Worm (Caenorhabditis elegans) whole organism, L1 larva: ENCODE measurements around the gene T10C6.6.

Experiments
- C04F5.9 ChIP-seq: sonication (generic microtip); optimal IDR thresholded peaks from 2 replicates; lab custom pipeline; 2016; ENCODE audit warnings: missing genetic modification characterization, missing compliant biosample characterization
- C16A3.4 ChIP-seq: fragments of 150-350 bp; optimal IDR thresholded peaks from 2 replicates; lab custom pipeline; 2014; ENCODE audit warnings: missing biosample characterization, missing genetic modification characterization
- Y116A8C.19 ChIP-seq: sonication (generic microtip); optimal IDR thresholded peaks from 2 replicates; lab custom pipeline; 2016; ENCODE audit warnings: missing compliant biosample characterization, missing genetic modification characterization, borderline replicate concordance
- aha-1 ChIP-seq: fragments of 150-350 bp; optimal IDR thresholded peaks from 2 replicates; lab custom pipeline; 2014; ENCODE audit warnings: missing biosample characterization, missing genetic modification characterization
- aly-2 ChIP-seq: fragments of 150-350 bp; optimal IDR thresholded peaks from 2 replicates; lab custom pipeline; 2014; ENCODE audit warnings: missing biosample characterization, missing genetic modification characterization
- blmp-1 ChIP-seq: fragments of 150-350 bp; optimal IDR thresholded peaks from 2 replicates; lab custom pipeline; 2014; ENCODE audit warnings: missing biosample characterization, missing genetic modification characterization
- ceh-8 ChIP-seq: fragments of 200-800 bp; sonication (Bioruptor generic); optimal IDR thresholded peaks from 2 replicates; lab custom pipeline; 2018; ENCODE audit warnings: mild to moderate bottlenecking, missing genetic modification characterization, moderate library complexity, missing compliant biosample characterization
- ceh-82 ChIP-seq, 3 experiments: fragments of 150-350 bp in 1 of 3; sonication (generic microtip) in 2 of 3; optimal IDR thresholded peaks; 2 replicates each; lab custom pipeline; 2014 to 2017; ENCODE audit warnings: missing biosample characterization in 3 of 3, missing genetic modification characterization in 3 of 3
- ceh-90 ChIP-seq: sonication (generic microtip); optimal IDR thresholded peaks from 2 replicates; lab custom pipeline; 2016; ENCODE audit warnings: missing genetic modification characterization, missing compliant biosample characterization
- ces-1 ChIP-seq: fragments of 150-350 bp; optimal IDR thresholded peaks from 2 replicates; lab custom pipeline; 2014; ENCODE audit warnings: missing biosample characterization, missing genetic modification reagents, missing genetic modification characterization
- dsc-1 ChIP-seq: sonication (generic microtip); optimal IDR thresholded peaks from 2 replicates; lab custom pipeline; 2016; ENCODE audit warnings: mild to moderate bottlenecking, missing genetic modification characterization, missing compliant biosample characterization
- efl-1 ChIP-seq, 4 experiments: fragments of 150-350 bp; optimal IDR thresholded peaks in 3 of 4; peaks in 1 of 4; 1 replicate in 1 of 4; 2 replicates in 3 of 4; lab custom pipeline; 2014; ENCODE audit warnings: missing biosample characterization in 2 of 4, missing genetic modification characterization in 2 of 4, missing genetic modification reagents in 2 of 4
- egl-27 ChIP-seq, 2 experiments: fragments of 150-350 bp in 1 of 2; sonication (generic microtip); optimal IDR thresholded peaks; 3 replicates each; lab custom pipeline; 2017 to 2018; ENCODE audit warnings: missing biosample characterization in 2 of 2, missing genetic modification characterization in 2 of 2, missing genetic modification reagents in 2 of 2
- fkh-10 ChIP-seq: sonication (generic microtip); optimal IDR thresholded peaks from 2 replicates; lab custom pipeline; 2017; ENCODE audit warnings: missing biosample characterization, missing genetic modification reagents, missing genetic modification characterization
- fkh-4 ChIP-seq: sonication (generic microtip); optimal IDR thresholded peaks from 2 replicates; lab custom pipeline; 2016; ENCODE audit warnings: missing compliant biosample characterization, missing genetic modification characterization, borderline replicate concordance
- fos-1 ChIP-seq: fragments of 150-350 bp; optimal IDR thresholded peaks from 2 replicates; lab custom pipeline; 2014; ENCODE audit warnings: missing biosample characterization, missing genetic modification characterization
- hlh-4 ChIP-seq: sonication (generic microtip); optimal IDR thresholded peaks from 2 replicates; lab custom pipeline; 2016; ENCODE audit warnings: mild to moderate bottlenecking, missing genetic modification characterization, missing compliant biosample characterization
- irx-1 ChIP-seq: sonication (generic microtip); optimal IDR thresholded peaks from 2 replicates; lab custom pipeline; 2016; ENCODE audit warnings: missing genetic modification characterization, missing compliant biosample characterization
- nhr-237 ChIP-seq: fragments of 150-350 bp; optimal IDR thresholded peaks from 2 replicates; lab custom pipeline; 2014; ENCODE audit warnings: missing biosample characterization, missing genetic modification characterization
- nhr-76 ChIP-seq: sonication (generic microtip); optimal IDR thresholded peaks from 2 replicates; lab custom pipeline; 2017; ENCODE audit warnings: missing biosample characterization, missing genetic modification characterization
- nhr-77 ChIP-seq: fragments of 150-350 bp; optimal IDR thresholded peaks from 2 replicates; lab custom pipeline; 2014; ENCODE audit warnings: missing biosample characterization, missing genetic modification characterization
- pqm-1 ChIP-seq: sonication (generic microtip); optimal IDR thresholded peaks from 3 replicates; lab custom pipeline; 2017; ENCODE audit warnings: missing biosample characterization, missing genetic modification characterization
- rnt-1 ChIP-seq: sonication (generic microtip); optimal IDR thresholded peaks from 2 replicates; lab custom pipeline; 2016; ENCODE audit warnings: mild to moderate bottlenecking, missing genetic modification characterization, moderate library complexity, missing compliant biosample characterization
- skn-1 ChIP-seq: fragments of 150-350 bp; optimal IDR thresholded peaks from 2 replicates; lab custom pipeline; 2014; ENCODE audit warnings: missing biosample characterization, missing genetic modification characterization
- snpc-4 ChIP-seq: fragments of 150-350 bp; optimal IDR thresholded peaks from 2 replicates; lab custom pipeline; 2014; ENCODE audit warnings: missing biosample characterization, missing genetic modification characterization
- tbx-2 ChIP-seq: sonication (generic microtip); optimal IDR thresholded peaks from 2 replicates; lab custom pipeline; 2016; ENCODE audit warnings: missing genetic modification characterization, missing compliant biosample characterization
- unc-62 ChIP-seq: fragments of 150-350 bp; optimal IDR thresholded peaks from 2 replicates; lab custom pipeline; 2014; ENCODE audit warnings: missing biosample characterization, missing genetic modification reagents, missing genetic modification characterization
- unc-86 ChIP-seq: sonication (generic microtip); optimal IDR thresholded peaks from 2 replicates; lab custom pipeline; 2016; ENCODE audit warnings: missing genetic modification characterization, missing compliant biosample characterization
- vab-15 ChIP-seq: sonication (generic microtip); optimal IDR thresholded peaks from 2 replicates; lab custom pipeline; 2017; ENCODE audit warnings: missing genotype, mild to moderate bottlenecking, missing genetic modification characterization, missing compliant biosample characterization
- xbp-1 ChIP-seq: sonication (generic microtip); optimal IDR thresholded peaks from 2 replicates; lab custom pipeline; 2016; ENCODE audit warnings: missing genetic modification characterization, missing compliant biosample characterization
- ztf-4 ChIP-seq: fragments of 150-350 bp; optimal IDR thresholded peaks from 2 replicates; lab custom pipeline; 2014; ENCODE audit warnings: missing biosample characterization, missing genetic modification characterization

T10C6.6 gene

ce11 chrV:16045837-16046236 lies 21.7 kb downstream of the T10C6.6 start, which contains the start of gene T10C6.15 (continued):
- TF ChIP-seq irx-1 (tag; lab: Kevin White, UChicago) (no peak), Y116A8C.19 (tag; lab: Kevin White, UChicago) (no peak), C16A3.4 (tag; lab: Kevin White, UChicago) (no peak), ces-1 (GFP tag; lab: Kevin White, UChicago) (no peak)

- TF ChIP-seq dsc-1 (no peak), ceh-90 (no peak), C04F5.9 (tag; lab: Kevin White, UChicago) (no peak), efl-1 (optimal IDR thresholded peaks at IDR 0.05; lab: Kevin White, UChicago) (no peak), efl-1 (GFP tag; optimal IDR thresholded peaks at IDR 0.05 in 1 of 2; lab: Kevin White, UChicago) (peak in 1 of 2 experiments; percentile 16), blmp-1 (tag; lab: Kevin White, UChicago) (peak; percentile 31)
Observed at ce11 chrV:16046573-16046972, 22.4 kb downstream of the T10C6.6 start, which contains the start of gene ZK285.2. Gene ZK285.2, plus strand, starts transcription at chrV:16046873.

ce11 chrV:16047052-16047451 lies 22.9 kb downstream of the T10C6.6 start:
- TF ChIP-seq xbp-1 (tag; lab: Kevin White, UChicago) (no peak), aha-1 (tag; lab: Kevin White, UChicago) (no peak), ceh-82 (tag; optimal IDR thresholded peaks at IDR 0.05; lab: Kevin White, UChicago) (no peak)

- TF ChIP-seq aly-2 (no peak), Y116A8C.19 (tag; lab: Kevin White, UChicago) (no peak), skn-1 (tag; lab: Kevin White, UChicago) (no peak), nhr-237 (tag; lab: Kevin White, UChicago) (no peak), fkh-10 (no peak)
Observed at ce11 chrV:16047508-16047907, 23.4 kb downstream of the T10C6.6 start, which contains the start of gene str-198. Gene str-198, plus strand, starts transcription at chrV:16047808.

ce11 chrV:16049177-16049576 lies 25.1 kb downstream of the T10C6.6 start, which contains the start of gene best-12:
Gene best-12, plus strand, starts transcription at chrV:16049477.
- TF ChIP-seq hlh-4 (tag; lab: Kevin White, UChicago) = no peak
- no peak for TF ChIP-seq nhr-77 (tag; lab: Kevin White, UChicago)

- no peak for TF ChIP-seq nhr-76 (tag; lab: Kevin White, UChicago)
- no peak for TF ChIP-seq snpc-4 (tag; lab: Kevin White, UChicago)
- TF ChIP-seq tbx-2 (tag; lab: Kevin White, UChicago) = no peak
- no peak for TF ChIP-seq egl-27 (tag; optimal IDR thresholded peaks at IDR 0.05; lab: Kevin White, UChicago)
- TF ChIP-seq fkh-4 (tag; lab: Kevin White, UChicago) = no peak
- no peak for TF ChIP-seq ceh-8 (GFP tag; lab: Kevin White, UChicago)
- no peak for TF ChIP-seq ztf-4
- no peak for TF ChIP-seq pqm-1 (tag; lab: Kevin White, UChicago)
- no peak for TF ChIP-seq unc-62 (GFP tag; lab: Kevin White, UChicago)
- no peak for TF ChIP-seq C04F5.9 (tag; lab: Kevin White, UChicago)
- TF ChIP-seq hlh-4 (tag; lab: Kevin White, UChicago) = no peak
- no peak for TF ChIP-seq rnt-1 (tag; lab: Kevin White, UChicago)
- no peak for TF ChIP-seq unc-86 (tag; lab: Kevin White, UChicago)
- no peak for TF ChIP-seq xbp-1 (tag; lab: Kevin White, UChicago)
- no peak for TF ChIP-seq fos-1 (tag; lab: Kevin White, UChicago)
- no peak for TF ChIP-seq vab-15
Observed at ce11 chrV:16053373-16053772, 29.2 kb downstream of the T10C6.6 start, which contains the start of gene F14H3.3. Gene F14H3.3, minus strand, starts transcription at chrV:16053473.
